Worm (Caenorhabditis elegans) whole organism, L3 larva: ENCODE measurements around the gene skpo-3.

ENCODE experiments used
- R02D3.7 ChIP-seq: fragments of 150-350 bp; optimal IDR thresholded peaks from 2 replicates; lab custom pipeline; 2014; ENCODE audit warnings: missing biosample characterization, missing genetic modification characterization
- egl-27 ChIP-seq: sonication (generic microtip); optimal IDR thresholded peaks from 4 replicates; lab custom pipeline; 2017; ENCODE audit warnings: missing biosample characterization, missing genetic modification reagents, missing genetic modification characterization
- elt-1 ChIP-seq: fragments of 150-350 bp; optimal IDR thresholded peaks from 2 replicates; lab custom pipeline; 2014; ENCODE audit warnings: missing biosample characterization, missing genetic modification characterization
- mdl-1 ChIP-seq: fragments of 150-350 bp; optimal IDR thresholded peaks from 2 replicates; lab custom pipeline; 2014; ENCODE audit warnings: missing biosample characterization, missing genetic modification characterization
- nhr-11 ChIP-seq: fragments of 150-350 bp; optimal IDR thresholded peaks from 2 replicates; lab custom pipeline; 2014; ENCODE audit warnings: missing biosample characterization, missing genetic modification characterization
- nhr-23 ChIP-seq: fragments of 150-350 bp; optimal IDR thresholded peaks from 2 replicates; lab custom pipeline; 2014; ENCODE audit warnings: missing biosample characterization, missing genetic modification reagents, missing genetic modification characterization
- nhr-25 ChIP-seq: sonication (generic microtip); optimal IDR thresholded peaks from 2 replicates; lab custom pipeline; 2017; ENCODE audit warnings: missing biosample characterization, missing genetic modification characterization
- nhr-76 ChIP-seq: fragments of 150-350 bp; sonication (generic microtip); optimal IDR thresholded peaks from 5 replicates; lab custom pipeline; 2014; ENCODE audit warnings: missing biosample characterization, missing genetic modification characterization
- nhr-77 ChIP-seq: fragments of 150-350 bp; optimal IDR thresholded peaks from 2 replicates; lab custom pipeline; 2014; ENCODE audit warnings: missing biosample characterization, missing genetic modification characterization
- pha-4 ChIP-seq: fragments of 150-350 bp; optimal IDR thresholded peaks from 2 replicates; lab custom pipeline; 2014; ENCODE audit warnings: missing biosample characterization, missing genetic modification reagents, missing genetic modification characterization
- snpc-4 ChIP-seq: fragments of 150-350 bp; optimal IDR thresholded peaks from 2 replicates; lab custom pipeline; 2014; ENCODE audit warnings: missing biosample characterization, missing genetic modification characterization
- unc-62 ChIP-seq: fragments of 150-350 bp; sonication (generic microtip); optimal IDR thresholded peaks from 4 replicates; lab custom pipeline; 2014; ENCODE audit warnings: missing biosample characterization, missing genetic modification reagents, missing genetic modification characterization

ce11 chrII:7217047-7217446 lies 28.6 kb upstream of the skpo-3 start, which contains the start of gene E04F6.10:
- TF ChIP-seq R02D3.7 (tag; lab: Kevin White, UChicago) (no peak), egl-27 (tag; lab: Kevin White, UChicago) (no peak), elt-1 (tag; lab: Kevin White, UChicago) (no peak), nhr-25 (tag; lab: Kevin White, UChicago) (no peak), unc-62 (no peak), nhr-11 (no peak), nhr-23 (no peak), mdl-1 (tag; lab: Kevin White, UChicago) (no peak), nhr-76 (tag; lab: Kevin White, UChicago) (no peak), nhr-77 (no peak), pha-4 (no peak), snpc-4 (tag; lab: Kevin White, UChicago) (no peak)
